Fruit fly (Drosophila melanogaster) whole organism, prepupa: ENCODE measurements around the gene scrt.

ENCODE experiments used
- CG10631 ChIP-seq: fragments of 200-800 bp; sonication (Bioruptor generic); optimal IDR thresholded peaks from 2 replicates; lab custom pipeline; 2016; ENCODE audit warnings: missing biosample characterization, missing genetic modification characterization
- CG11762 ChIP-seq: fragments of 200-800 bp; sonication (Bioruptor generic); optimal IDR thresholded peaks from 3 replicates; lab custom pipeline; 2016; ENCODE audit warnings: missing biosample characterization, missing genetic modification characterization; ENCODE audit not compliant: insufficient read depth
- CG6163 ChIP-seq: fragments of 200-800 bp; sonication (Bioruptor generic); IDR thresholded peaks from 3 replicates; pipeline ENCODE4 v1.3.6; 2022; ENCODE audit warnings: missing biosample characterization, missing genetic modification characterization
- CG8119 ChIP-seq: fragments of 200-800 bp; sonication (Bioruptor generic); IDR thresholded peaks from 3 replicates; pipeline ENCODE4 v1.3.6; 2022; ENCODE audit warnings: missing biosample characterization, missing genetic modification characterization
- CG8319 ChIP-seq: fragments of 200-800 bp; sonication (Bioruptor generic); optimal IDR thresholded peaks from 3 replicates; lab custom pipeline; 2016; ENCODE audit warnings: missing biosample characterization, missing genetic modification characterization
- Eip93F ChIP-seq: fragments of 200-800 bp; sonication (Bioruptor generic); optimal IDR thresholded peaks from 2 replicates; lab custom pipeline; 2016; ENCODE audit warnings: missing biosample characterization, mild to moderate bottlenecking, missing genetic modification characterization
- cyc ChIP-seq: fragments of 200-800 bp; sonication (Bioruptor generic); optimal IDR thresholded peaks from 3 replicates; lab custom pipeline; 2016; ENCODE audit warnings: missing biosample characterization, missing genetic modification characterization
- fd59A ChIP-seq: fragments of 200-800 bp; sonication (Bioruptor generic); optimal IDR thresholded peaks from 2 replicates; lab custom pipeline; 2017; ENCODE audit warnings: missing biosample characterization, mild to moderate bottlenecking, missing genetic modification characterization, missing genetic modification reagents
- net ChIP-seq: fragments of 200-800 bp; sonication (Bioruptor generic); optimal IDR thresholded peaks from 3 replicates; lab custom pipeline; 2016; ENCODE audit warnings: missing biosample characterization, missing genetic modification characterization
- salr ChIP-seq, 2 experiments: fragments of 200-800 bp; sonication (Bioruptor generic); optimal IDR thresholded peaks; 3 replicates each; lab custom pipeline; 2016 to 2018; ENCODE audit warnings: missing biosample characterization in 2 of 2, missing genetic modification characterization in 2 of 2, mild to moderate bottlenecking in 1 of 2

DNA sequence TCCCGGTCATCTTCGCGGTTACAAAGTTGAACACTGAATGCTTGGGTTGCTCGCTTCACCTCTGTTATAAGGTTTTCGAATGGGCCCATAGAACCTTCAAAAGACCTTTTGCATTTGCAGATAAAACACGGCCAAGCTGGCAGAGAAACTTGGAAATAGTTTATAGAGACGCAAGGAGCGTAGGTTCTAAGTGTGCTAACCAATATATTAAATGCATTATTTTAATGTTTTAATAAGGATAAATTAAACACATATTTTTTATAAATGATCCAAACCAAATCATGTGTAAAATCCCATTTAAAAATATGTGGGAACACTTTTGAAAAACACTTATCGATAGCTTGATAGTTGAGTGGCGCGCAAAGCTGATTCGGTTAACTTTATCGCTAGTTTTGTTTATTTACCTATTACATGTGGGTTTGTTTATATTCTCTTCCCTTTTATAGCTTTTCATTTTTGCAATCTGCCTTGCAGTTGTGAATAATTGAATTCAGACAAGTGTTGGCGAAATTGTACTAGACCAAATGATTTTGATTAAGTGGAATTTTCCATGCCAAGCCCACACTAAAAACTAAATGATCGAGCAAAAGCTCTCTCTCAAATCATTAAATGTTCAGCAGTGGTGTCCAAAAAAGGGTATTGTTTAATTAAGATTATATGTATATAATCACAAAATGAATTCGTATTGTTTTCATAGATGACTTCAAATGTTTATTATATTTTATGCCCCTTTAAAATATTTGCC lies 43.4 kb upstream of the scrt start, which contains the start of gene CG12766:
- no peak for TF ChIP-seq CG10631
- no peak for TF ChIP-seq salr (GFP tag; optimal IDR thresholded peaks at IDR 0.05; lab: Kevin White, UChicago)
- no peak for TF ChIP-seq CG8319 (GFP tag; lab: Kevin White, UChicago)
- no peak for TF ChIP-seq Eip93F
- TF ChIP-seq CG8119 (GFP tag; lab: Robert Waterston, UW), result no peak; the same call in 2 of the 3 replicates
- peak; percentile 52; the same call in 2 of the 3 replicates for TF ChIP-seq CG6163
- TF ChIP-seq fd59A (GFP tag; lab: Kevin White, UChicago), result no peak
- no peak for TF ChIP-seq cyc
- no peak for TF ChIP-seq CG11762 (GFP tag; lab: Kevin White, UChicago)
- no peak for TF ChIP-seq net (GFP tag; lab: Kevin White, UChicago)
